Worm (Caenorhabditis elegans) whole organism, L1 larva: ENCODE data around the gene gpa-10.

Experiments
- efl-3 ChIP-seq: fragments of 200-800 bp; sonication (Bioruptor generic); optimal IDR thresholded peaks from 2 replicates; lab custom pipeline; 2018; ENCODE audit warnings: mild to moderate bottlenecking, missing genetic modification characterization, missing compliant biosample characterization
- irx-1 ChIP-seq: sonication (generic microtip); optimal IDR thresholded peaks from 2 replicates; lab custom pipeline; 2016; ENCODE audit warnings: missing genetic modification characterization, missing compliant biosample characterization
- lir-3 ChIP-seq: sonication (generic microtip); optimal IDR thresholded peaks from 2 replicates; lab custom pipeline; 2016; ENCODE audit warnings: mild to moderate bottlenecking, missing genetic modification characterization, moderate library complexity, missing compliant biosample characterization; ENCODE audit not compliant: poor library complexity
- nhr-12 ChIP-seq: sonication (generic microtip); optimal IDR thresholded peaks from 2 replicates; lab custom pipeline; 2017; ENCODE audit warnings: missing biosample characterization, missing genetic modification characterization
- pqm-1 ChIP-seq: sonication (generic microtip); optimal IDR thresholded peaks from 3 replicates; lab custom pipeline; 2017; ENCODE audit warnings: missing biosample characterization, missing genetic modification characterization

DNA sequence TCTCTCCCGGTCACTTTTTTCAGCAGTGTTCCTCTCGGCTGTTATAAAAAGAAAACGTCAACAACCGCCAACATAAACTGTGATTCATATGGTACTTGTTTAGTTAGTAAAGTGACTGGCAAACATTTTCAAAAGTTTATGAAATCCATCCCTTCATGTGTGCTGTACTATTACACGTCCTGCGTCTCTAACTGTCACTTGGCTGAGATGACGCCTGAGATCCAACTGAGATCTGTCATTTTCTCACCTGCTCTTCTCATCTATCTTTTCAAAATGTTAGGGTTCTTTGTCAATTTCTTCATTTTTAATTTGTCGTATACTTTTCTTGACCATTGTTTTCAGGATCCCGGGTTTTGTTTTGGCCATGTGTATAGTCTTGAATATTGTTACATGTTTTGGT is 20.1 kb upstream of the gpa-10 start:
- TF ChIP-seq pqm-1 (tag; lab: Kevin White, UChicago) (no peak), nhr-12 (tag; lab: Kevin White, UChicago) (no peak), lir-3 (tag; lab: Kevin White, UChicago) (no peak), irx-1 (no peak), efl-3 (no peak)
